Worm (Caenorhabditis elegans): ENCODE data around the gene nas-17.
A peak's percentile ranks its signal among the peaks of the same experiment; 100 is the strongest.

Gene nas-17

DNA sequence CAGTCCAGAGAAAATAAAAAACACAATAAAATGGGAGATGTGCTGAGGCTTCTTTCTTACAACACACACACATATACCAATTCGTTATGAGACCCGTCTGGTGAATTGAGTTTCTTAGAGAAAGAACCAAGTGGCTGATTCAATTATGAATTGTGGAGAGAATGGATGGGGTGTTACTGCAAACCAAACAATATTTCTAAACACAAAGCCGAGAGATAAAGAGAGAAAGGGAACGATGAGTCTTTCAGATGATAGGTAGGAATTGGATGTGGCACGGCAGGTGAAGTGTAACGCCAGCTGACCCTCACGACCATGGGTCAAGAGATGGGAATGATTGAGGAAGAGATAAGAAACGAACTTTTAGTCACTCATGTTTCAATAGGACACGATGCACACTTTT is 47.6 kb downstream of the nas-17 start, which contains the start of gene mig-17:
TSS of gene mig-17 (plus strand) at position 389 of the 400 bp plus-strand sequence.
- TF ChIP-seq nhr-20 (tag; optimal IDR thresholded peaks at IDR 0.05), result no peak
- TF ChIP-seq pag-3 (tag; optimal IDR thresholded peaks at IDR 0.05; ENCODE audit: borderline replicate concordance, insufficient read depth), result peak; percentile 72
- TF ChIP-seq lin-14 (GFP tag; optimal IDR thresholded peaks at IDR 0.05), result peak; percentile 60
- peak; percentile 42 for TF ChIP-seq dsc-1 (tag; optimal IDR thresholded peaks at IDR 0.05)

DNA sequence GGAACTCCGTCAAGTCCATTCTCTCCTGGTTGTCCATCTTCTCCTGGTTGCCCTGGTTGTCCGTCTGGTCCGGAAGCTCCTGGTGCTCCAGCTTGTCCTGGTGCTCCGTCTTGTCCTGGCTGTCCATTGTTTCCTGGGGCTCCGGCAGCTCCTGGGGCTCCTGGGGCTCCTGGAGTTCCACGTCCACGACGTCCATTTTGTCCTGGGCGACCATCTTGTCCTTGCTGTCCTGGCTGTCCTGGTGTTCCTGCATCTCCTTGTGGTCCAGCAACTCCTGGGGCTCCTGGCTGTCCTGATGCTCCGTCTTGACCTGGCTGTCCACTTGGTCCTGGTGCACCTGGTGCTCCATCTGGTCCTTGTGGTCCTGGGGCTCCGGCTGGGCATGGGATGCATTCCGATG is 50.7 kb downstream of the nas-17 start:
- TF ChIP-seq nhr-90 (tag; optimal IDR thresholded peaks at IDR 0.05; ENCODE audit: poor library complexity) (no peak), lin-39 (tag; optimal IDR thresholded peaks at IDR 0.05) (no peak), lir-3 (tag; optimal IDR thresholded peaks at IDR 0.05; ENCODE audit: poor library complexity) (no peak)

Data from whole organism, L1 larva.